Fruit fly (Drosophila melanogaster) whole organism, embryonic: ENCODE measurements around the gene Fer2LCH.

Source experiments
- Ada2b ChIP-seq: fragments of 200-800 bp; sonication (Bioruptor generic); IDR thresholded peaks from 2 replicates; pipeline ENCODE4 v1.3.6; 2022; ENCODE audit warnings: missing biosample characterization, missing genetic modification characterization
- B-H1 ChIP-seq: fragments of 200-800 bp; sonication (Bioruptor generic); IDR thresholded peaks from 3 replicates; pipeline ENCODE4 v1.3.6; 2022; ENCODE audit warnings: missing biosample characterization, missing genetic modification characterization
- B-H2 ChIP-seq: fragments of 200-800 bp; sonication (Bioruptor generic); optimal IDR thresholded peaks from 2 replicates; lab custom pipeline; 2018; ENCODE audit warnings: missing biosample characterization, mild to moderate bottlenecking, missing genetic modification characterization
- Bgb ChIP-seq: fragments of 200-800 bp; sonication (Bioruptor generic); IDR thresholded peaks from 2 replicates; pipeline ENCODE4 v1.3.6; 2022; ENCODE audit warnings: missing biosample characterization, missing genetic modification characterization; ENCODE audit not compliant: partially characterized antibody
- CG11093 ChIP-seq: fragments of 200-800 bp; sonication (Bioruptor generic); IDR thresholded peaks from 3 replicates; pipeline ENCODE4 v1.3.6; 2022; ENCODE audit warnings: missing biosample characterization, missing genetic modification characterization
- CG16813 ChIP-seq: fragments of 200-800 bp; sonication (Bioruptor generic); IDR thresholded peaks from 3 replicates; pipeline ENCODE4 v1.3.6; 2022; ENCODE audit warnings: missing biosample characterization, missing genetic modification characterization; ENCODE audit not compliant: partially characterized antibody
- CG2116 ChIP-seq: fragments of 200-800 bp; sonication (Bioruptor generic); optimal IDR thresholded peaks from 3 replicates; lab custom pipeline; 2018; ENCODE audit warnings: missing biosample characterization, mild to moderate bottlenecking, missing genetic modification characterization
- CG34422 ChIP-seq: fragments of 200-800 bp; sonication (Bioruptor generic); IDR thresholded peaks from 3 replicates; pipeline ENCODE4 v1.3.6; 2022; ENCODE audit warnings: missing biosample characterization, missing genetic modification characterization
- CG42726 ChIP-seq: fragments of 200-800 bp; sonication (Bioruptor generic); IDR thresholded peaks from 2 replicates; pipeline ENCODE4 v1.3.6; 2022; ENCODE audit warnings: missing biosample characterization, missing genetic modification characterization; ENCODE audit not compliant: partially characterized antibody
- CG4282 ChIP-seq: fragments of 200-800 bp; sonication (Bioruptor generic); optimal IDR thresholded peaks from 2 replicates; lab custom pipeline; 2016; ENCODE audit warnings: missing biosample characterization, missing genetic modification characterization
- CG7372 ChIP-seq: fragments of 200-800 bp; sonication (Bioruptor generic); IDR thresholded peaks from 2 replicates; pipeline ENCODE4 v1.3.6; 2022; ENCODE audit warnings: missing biosample characterization, missing genetic modification characterization
- CG7928 ChIP-seq: fragments of 200-800 bp; sonication (Bioruptor generic); optimal IDR thresholded peaks from 2 replicates; lab custom pipeline; 2017; ENCODE audit warnings: missing biosample characterization, mild to moderate bottlenecking, missing genetic modification characterization
- CG8290 ChIP-seq, 3 experiments: fragments of 200-800 bp; sonication (Bioruptor generic); optimal IDR thresholded peaks; 2 replicates each; lab custom pipeline; 2016 to 2019; ENCODE audit warnings: missing biosample characterization in 3 of 3, missing genetic modification characterization in 3 of 3, mild to moderate bottlenecking in 2 of 3, moderate library complexity in 1 of 3
- CG9437 ChIP-seq: fragments of 200-800 bp; sonication (Bioruptor generic); optimal IDR thresholded peaks from 2 replicates; lab custom pipeline; 2018; ENCODE audit warnings: missing biosample characterization, mild to moderate bottlenecking, missing genetic modification characterization
- Dek ChIP-seq: fragments of 200-800 bp; sonication (Bioruptor generic); optimal IDR thresholded peaks from 3 replicates; lab custom pipeline; 2019; ENCODE audit warnings: missing biosample characterization, mild to moderate bottlenecking, missing genetic modification characterization, moderate library complexity
- Dll ChIP-seq: fragments of 200-800 bp; sonication (Bioruptor generic); IDR thresholded peaks from 4 replicates; pipeline ENCODE4 v1.3.6; 2022; ENCODE audit warnings: missing biosample characterization, missing genetic modification characterization; ENCODE audit not compliant: partially characterized antibody
- Doc3 ChIP-seq: fragments of 200-800 bp; sonication (Bioruptor generic); IDR thresholded peaks from 3 replicates; pipeline ENCODE4 v1.3.6; 2022; ENCODE audit warnings: missing biosample characterization, missing genetic modification characterization; ENCODE audit not compliant: partially characterized antibody
- E2f2 ChIP-seq: fragments of 200-800 bp; sonication (Bioruptor generic); IDR thresholded peaks from 2 replicates; pipeline ENCODE4 v1.3.6; 2022; ENCODE audit warnings: missing biosample characterization, missing genetic modification characterization
- Ets97D ChIP-seq: fragments of 200-800 bp; sonication (Bioruptor generic); optimal IDR thresholded peaks from 3 replicates; lab custom pipeline; 2016; ENCODE audit warnings: missing biosample characterization, missing genetic modification characterization
- Gug ChIP-seq: fragments of 200-800 bp; sonication (Bioruptor generic); IDR thresholded peaks from 4 replicates; pipeline ENCODE4 v1.3.6; 2022; ENCODE audit warnings: missing biosample characterization, missing genetic modification characterization
- MESR4 ChIP-seq: fragments of 200-800 bp; sonication (Bioruptor generic); optimal IDR thresholded peaks from 2 replicates; lab custom pipeline; 2018; ENCODE audit warnings: missing biosample characterization, mild to moderate bottlenecking, missing genetic modification characterization, moderate library complexity
- Med ChIP-seq: fragments of 200-800 bp; sonication (Bioruptor generic); peaks from one replicate; lab custom pipeline; 2016; ENCODE audit warnings: missing biosample characterization, missing genetic modification characterization, mild to moderate bottlenecking, inconsistent platforms, moderate library complexity
- Meics ChIP-seq: fragments of 200-800 bp; sonication (Bioruptor generic); optimal IDR thresholded peaks from 2 replicates; lab custom pipeline; 2017; ENCODE audit warnings: missing biosample characterization, mild to moderate bottlenecking, missing genetic modification characterization
- Pdp1 ChIP-seq, 2 experiments: fragments of 200-800 bp; sonication (Bioruptor generic); optimal IDR thresholded peaks; 3 replicates each; lab custom pipeline; 2016; ENCODE audit warnings: missing biosample characterization in 2 of 2, missing genetic modification characterization in 2 of 2, mild to moderate bottlenecking in 1 of 2, moderate library complexity in 1 of 2
- Scr ChIP-seq: fragments of 200-800 bp; sonication (Bioruptor generic); IDR thresholded peaks from 2 replicates; pipeline ENCODE4 v1.3.6; 2022; ENCODE audit warnings: missing biosample characterization, missing genetic modification characterization; ENCODE audit not compliant: partially characterized antibody
- YL-1 ChIP-seq: fragments of 200-800 bp; sonication (Bioruptor generic); optimal IDR thresholded peaks from 3 replicates; lab custom pipeline; 2017; ENCODE audit warnings: missing biosample characterization, mild to moderate bottlenecking, missing genetic modification characterization
- ato ChIP-seq: fragments of 200-800 bp; sonication (Bioruptor generic); IDR thresholded peaks from 2 replicates; pipeline ENCODE4 v1.3.6; 2022; ENCODE audit warnings: missing biosample characterization, missing genetic modification characterization; ENCODE audit not compliant: partially characterized antibody
- chinmo ChIP-seq: fragments of 200-800 bp; sonication (Bioruptor generic); IDR thresholded peaks from 4 replicates; pipeline ENCODE4 v1.3.6; 2022; ENCODE audit warnings: missing biosample characterization, missing genetic modification characterization; ENCODE audit not compliant: partially characterized antibody
- ci ChIP-seq: fragments of 200-800 bp; sonication (Bioruptor generic); IDR thresholded peaks from 3 replicates; pipeline ENCODE4 v1.3.6; 2022; ENCODE audit warnings: missing biosample characterization, missing genetic modification characterization
- crp ChIP-seq, 2 experiments: fragments of 200-800 bp; sonication (Bioruptor generic); optimal IDR thresholded peaks; 2 replicates in 1 of 2; 3 replicates in 1 of 2; lab custom pipeline; 2017; ENCODE audit warnings: missing biosample characterization in 2 of 2, missing genetic modification characterization in 2 of 2, mild to moderate bottlenecking in 1 of 2, moderate library complexity in 1 of 2
- dm ChIP-seq: fragments of 200-800 bp; sonication (Bioruptor generic); optimal IDR thresholded peaks from 3 replicates; lab custom pipeline; 2016; ENCODE audit warnings: missing biosample characterization, missing genetic modification characterization
- gfzf ChIP-seq: fragments of 200-800 bp; sonication (Bioruptor generic); optimal IDR thresholded peaks from 2 replicates; lab custom pipeline; 2016; ENCODE audit warnings: missing biosample characterization, mild to moderate bottlenecking, missing genetic modification characterization, moderate library complexity
- grn ChIP-seq: fragments of 200-800 bp; sonication (Bioruptor generic); optimal IDR thresholded peaks from 3 replicates; lab custom pipeline; 2017; ENCODE audit warnings: missing biosample characterization, missing genetic modification characterization
- gro ChIP-seq: fragments of 200-800 bp; sonication (Bioruptor generic); optimal IDR thresholded peaks from 2 replicates; lab custom pipeline; 2016; ENCODE audit warnings: missing biosample characterization, missing genetic modification characterization
- hb ChIP-seq: fragments of 200-800 bp; sonication (Bioruptor generic); IDR thresholded peaks from 3 replicates; pipeline ENCODE4 v1.3.6; 2022; ENCODE audit warnings: missing biosample characterization, missing genetic modification characterization; ENCODE audit not compliant: partially characterized antibody
- ken ChIP-seq: fragments of 200-800 bp; sonication (Bioruptor generic); IDR thresholded peaks from 3 replicates; pipeline ENCODE4 v1.3.6; 2022; ENCODE audit warnings: missing biosample characterization, missing genetic modification characterization
- knrl ChIP-seq: fragments of 200-800 bp; sonication (Bioruptor generic); IDR thresholded peaks from 3 replicates; pipeline ENCODE4 v1.3.6; 2022; ENCODE audit warnings: missing biosample characterization, missing genetic modification characterization; ENCODE audit not compliant: partially characterized antibody
- mld ChIP-seq: fragments of 200-800 bp; sonication (Bioruptor generic); IDR thresholded peaks from 3 replicates; pipeline ENCODE4 v1.3.6; 2022; ENCODE audit warnings: missing biosample characterization, missing genetic modification characterization; ENCODE audit not compliant: partially characterized antibody
- sc ChIP-seq, 3 experiments: fragments of >200 bp in 2 of 3; fragments of 200-800 bp in 1 of 3; sonication (Bioruptor generic) in 1 of 3; optimal IDR thresholded peaks; 2 replicates in 2 of 3; 3 replicates in 1 of 3; lab custom pipeline; 2017; ENCODE audit warnings: mild to moderate bottlenecking in 1 of 3, missing biosample characterization in 1 of 3, missing genetic modification characterization in 1 of 3, missing genetic modification reagents in 1 of 3
- sd ChIP-seq: fragments of 200-800 bp; sonication (Bioruptor generic); optimal IDR thresholded peaks from 3 replicates; lab custom pipeline; 2018; ENCODE audit warnings: missing biosample characterization, mild to moderate bottlenecking, missing genetic modification characterization, moderate library complexity
- sna ChIP-seq: fragments of 200-800 bp; sonication (Bioruptor generic); IDR thresholded peaks from 2 replicates; pipeline ENCODE4 v1.3.6; 2022; ENCODE audit warnings: missing biosample characterization, missing genetic modification characterization; ENCODE audit not compliant: partially characterized antibody
- sr ChIP-seq: fragments of 200-800 bp; sonication (Bioruptor generic); IDR thresholded peaks from 3 replicates; pipeline ENCODE4 v1.3.6; 2022; ENCODE audit warnings: missing biosample characterization, missing genetic modification characterization
- trem ChIP-seq: fragments of 200-800 bp; optimal IDR thresholded peaks from 3 replicates; lab custom pipeline; 2019; ENCODE audit warnings: missing biosample characterization, mild to moderate bottlenecking, missing genetic modification characterization, moderate library complexity
- twi ChIP-seq: fragments of 200-800 bp; optimal IDR thresholded peaks from 2 replicates; lab custom pipeline; 2019; ENCODE audit warnings: missing biosample characterization, mild to moderate bottlenecking, missing genetic modification characterization, moderate library complexity
- vnd ChIP-seq: fragments of 200-800 bp; sonication (Bioruptor generic); IDR thresholded peaks from 3 replicates; pipeline ENCODE4 v1.3.6; 2022; ENCODE audit warnings: missing biosample characterization, missing genetic modification characterization; ENCODE audit not compliant: partially characterized antibody
- z ChIP-seq: fragments of 200-800 bp; sonication (Bioruptor generic); IDR thresholded peaks from 3 replicates; pipeline ENCODE4 v1.3.6; 2022; ENCODE audit warnings: missing biosample characterization, missing genetic modification characterization
- zen2 ChIP-seq: fragments of 200-800 bp; sonication (Bioruptor generic); IDR thresholded peaks from 3 replicates; pipeline ENCODE4 v1.3.6; 2022; ENCODE audit warnings: missing biosample characterization, missing genetic modification characterization; ENCODE audit not compliant: partially characterized antibody

Gene Fer2LCH

DNA sequence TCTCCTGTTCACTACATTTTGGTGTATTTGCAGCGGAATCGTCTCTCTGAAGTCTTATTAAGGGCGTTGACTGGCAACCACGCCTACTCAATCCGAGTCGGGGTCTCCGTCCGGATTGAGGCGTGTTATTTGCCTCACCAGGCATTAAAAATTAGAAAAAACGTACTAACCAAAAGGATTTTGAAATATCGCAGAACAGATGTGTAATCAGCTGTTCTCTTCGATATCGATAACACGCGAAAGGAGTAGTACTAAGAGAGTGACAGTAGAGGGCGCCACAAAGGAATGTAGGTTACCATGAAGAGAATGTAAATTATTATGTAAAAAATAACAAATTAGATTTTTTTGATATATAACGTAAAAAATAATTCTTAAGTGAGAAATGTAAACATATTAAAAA is 37.4 kb downstream of the Fer2LCH start, which contains the start of gene CG15536:
TSS of gene CG15536 (minus strand) at position 170 of the 400 bp plus-strand sequence.
- TF ChIP-seq Scr (GFP tag; lab: Robert Waterston, UW): peak; percentile 56
- no peak for TF ChIP-seq Ada2b
- TF ChIP-seq ci (GFP tag; lab: Robert Waterston, UW): no peak
- TF ChIP-seq CG7372 (GFP tag; lab: Robert Waterston, UW): no peak
- peak; percentile 56 for TF ChIP-seq Med
- peak; percentile 58; the same call in 1 of the 2 replicates for TF ChIP-seq CG42726 (GFP tag; lab: Robert Waterston, UW)
- TF ChIP-seq hb (GFP tag; lab: Robert Waterston, UW): 0 out of 3 replicates have a peak, but pooled peaks have one; percentile 44
- TF ChIP-seq sr: no peak
- TF ChIP-seq Gug (GFP tag; lab: Robert Waterston, UW): no peak
- peak; percentile 42; the same call in 1 of the 3 replicates for TF ChIP-seq CG34422
- no peak for TF ChIP-seq B-H1 (GFP tag; lab: Robert Waterston, UW)
- no peak for TF ChIP-seq mld (GFP tag; lab: Robert Waterston, UW)
- no peak for TF ChIP-seq CG8290 (GFP tag; optimal IDR thresholded peaks at IDR 0.05; lab: Kevin White, UChicago)
- peak in 1 of 2 experiments; percentile 32 for TF ChIP-seq CG8290 (tag; optimal IDR thresholded peaks at IDR 0.05; lab: Kevin White, UChicago)
- TF ChIP-seq knrl (GFP tag; lab: Robert Waterston, UW): peak; percentile 47; the same call in 2 of the 3 replicates
- TF ChIP-seq gro (GFP tag; lab: Kevin White, UChicago): no peak
- TF ChIP-seq Dek: no peak
- TF ChIP-seq gfzf: peak; percentile 22
- peak; percentile 77 for TF ChIP-seq Bgb (GFP tag; lab: Robert Waterston, UW)
- TF ChIP-seq ato (GFP tag; lab: Robert Waterston, UW): peak; percentile 46; the same call in 1 of the 2 replicates
- no peak for TF ChIP-seq dm (GFP tag; lab: Kevin White, UChicago)
- TF ChIP-seq YL-1: peak; percentile 60
- TF ChIP-seq grn (GFP tag; lab: Kevin White, UChicago): no peak
- TF ChIP-seq Dll: peak; percentile 65; the same call in 3 of the 4 replicates
- TF ChIP-seq trem (tag; lab: Kevin White, UChicago): peak; percentile 47
- peak; percentile 36 for TF ChIP-seq MESR4
- TF ChIP-seq crp (GFP tag; optimal IDR thresholded peaks at IDR 0.05; lab: Kevin White, UChicago): peak; percentile 95 to 99
- TF ChIP-seq z: no peak
- peak; percentile 81 for TF ChIP-seq E2f2 (GFP tag; lab: Robert Waterston, UW)
- TF ChIP-seq Pdp1 (GFP tag; optimal IDR thresholded peaks at IDR 0.05; lab: Kevin White, UChicago): peak in 1 of 2 experiments; percentile 22
- TF ChIP-seq sc (optimal IDR thresholded peaks at IDR 0.05; lab: Kevin White, UChicago): no peak
- no peak for TF ChIP-seq sc (GFP tag; optimal IDR thresholded peaks at IDR 0.05; lab: Kevin White, UChicago)
- peak; percentile 15; the same call in 2 of the 3 replicates for TF ChIP-seq zen2 (GFP tag; lab: Robert Waterston, UW)
- TF ChIP-seq CG2116 (GFP tag; lab: Kevin White, UChicago): peak; percentile 60
- TF ChIP-seq sna (GFP tag; lab: Robert Waterston, UW): peak; percentile 49; the same call in 1 of the 2 replicates
- peak; percentile 59 for TF ChIP-seq CG16813
- TF ChIP-seq CG4282 (GFP tag; lab: Kevin White, UChicago): no peak
- TF ChIP-seq vnd (GFP tag; lab: Robert Waterston, UW): peak; percentile 58
- no peak for TF ChIP-seq CG7928
- no peak for TF ChIP-seq CG9437 (GFP tag; lab: Kevin White, UChicago)
- TF ChIP-seq sd: peak; percentile 96
- no peak for TF ChIP-seq CG11093 (GFP tag; lab: Robert Waterston, UW)
- peak; percentile 34 for TF ChIP-seq twi (tag; lab: Kevin White, UChicago)
- TF ChIP-seq chinmo: peak; percentile 71; the same call in 2 of the 4 replicates
- no peak for TF ChIP-seq ken (GFP tag; lab: Robert Waterston, UW)
- no peak for TF ChIP-seq Ets97D (GFP tag; lab: Kevin White, UChicago)
- TF ChIP-seq B-H2 (GFP tag; lab: Kevin White, UChicago): peak; percentile 21
- TF ChIP-seq Meics (GFP tag; lab: Kevin White, UChicago): no peak
- peak; percentile 47; the same call in 2 of the 3 replicates for TF ChIP-seq Doc3 (GFP tag; lab: Robert Waterston, UW)
